Worm (Caenorhabditis elegans): ENCODE measurements around the gene snf-10.

- no peak for TF ChIP-seq ama-1 (optimal IDR thresholded peaks at IDR 0.05)
- TF ChIP-seq B0310.2 (tag; optimal IDR thresholded peaks at IDR 0.05) = no peak
- no peak for TF ChIP-seq flt-1 (GFP tag; IDR thresholded peaks at IDR 0.05)
- TF ChIP-seq ceh-13 (GFP tag; optimal IDR thresholded peaks at IDR 0.05) = no peak
- no peak for TF ChIP-seq ceh-36 (tag; optimal IDR thresholded peaks at IDR 0.05)
Measured at ce11 chrV:10453466-10453865, 12.8 kb upstream of the snf-10 start, which contains the start of gene Y32F6A.5.

All from whole organism, early embryonic.